Fruit fly (Drosophila melanogaster) whole organism, embryonic: ENCODE results near the gene Dpp10.
A peak's percentile ranks its signal among the peaks of the same experiment; 100 is the strongest.

Source experiments
- ATbp ChIP-seq: fragments of 200-800 bp; sonication (Bioruptor generic); optimal IDR thresholded peaks from 2 replicates; lab custom pipeline; 2017; ENCODE audit warnings: missing biosample characterization, mild to moderate bottlenecking, missing genetic modification characterization, missing genetic modification reagents
- CG10209 ChIP-seq: fragments of 200-800 bp; sonication (Bioruptor generic); optimal IDR thresholded peaks from 3 replicates; lab custom pipeline; 2017; ENCODE audit warnings: missing biosample characterization, mild to moderate bottlenecking, missing genetic modification characterization, missing genetic modification reagents
- CG10959 ChIP-seq: fragments of 200-800 bp; sonication (Bioruptor generic); IDR thresholded peaks from 2 replicates; pipeline ENCODE4 v1.3.6; 2022; ENCODE audit warnings: missing biosample characterization, missing genetic modification characterization
- CG13424 ChIP-seq: fragments of 200-800 bp; sonication (Bioruptor generic); optimal IDR thresholded peaks from 2 replicates; lab custom pipeline; 2019; ENCODE audit warnings: missing biosample characterization, mild to moderate bottlenecking, missing genetic modification characterization, moderate library complexity
- CG14710 ChIP-seq: fragments of 200-800 bp; sonication (Bioruptor generic); optimal IDR thresholded peaks from 3 replicates; lab custom pipeline; 2019; ENCODE audit warnings: missing biosample characterization, mild to moderate bottlenecking, missing genetic modification characterization, moderate library complexity
- CG16813 ChIP-seq: fragments of 200-800 bp; sonication (Bioruptor generic); IDR thresholded peaks from 3 replicates; pipeline ENCODE4 v1.3.6; 2022; ENCODE audit warnings: missing biosample characterization, missing genetic modification characterization; ENCODE audit not compliant: partially characterized antibody
- CG17385 ChIP-seq: fragments of 200-800 bp; sonication (Bioruptor generic); optimal IDR thresholded peaks from 3 replicates; lab custom pipeline; 2018; ENCODE audit warnings: missing biosample characterization, mild to moderate bottlenecking, missing genetic modification characterization
- CG18262 ChIP-seq: fragments of 200-800 bp; optimal IDR thresholded peaks from 3 replicates; lab custom pipeline; 2019; ENCODE audit warnings: missing biosample characterization, mild to moderate bottlenecking, missing genetic modification characterization, moderate library complexity
- CG3407 ChIP-seq: fragments of 200-800 bp; sonication (Bioruptor generic); optimal IDR thresholded peaks from 2 replicates; lab custom pipeline; 2018; ENCODE audit warnings: missing biosample characterization, mild to moderate bottlenecking, missing genetic modification characterization
- CG4854 ChIP-seq: fragments of 200-800 bp; sonication (Bioruptor generic); optimal IDR thresholded peaks from 2 replicates; lab custom pipeline; 2016; ENCODE audit warnings: missing biosample characterization, missing genetic modification characterization, inconsistent platforms
- CG6175 ChIP-seq: fragments of 200-800 bp; sonication (Bioruptor generic); IDR thresholded peaks from 3 replicates; pipeline ENCODE4 v1.3.6; 2022; ENCODE audit warnings: missing biosample characterization, missing genetic modification characterization
- CG6689 ChIP-seq: fragments of 200-800 bp; sonication (Bioruptor generic); IDR thresholded peaks from 2 replicates; pipeline ENCODE4 v1.3.6; 2022; ENCODE audit warnings: missing biosample characterization, missing genetic modification characterization
- CG6813 ChIP-seq: fragments of 200-800 bp; sonication (Bioruptor generic); optimal IDR thresholded peaks from 2 replicates; lab custom pipeline; 2017; ENCODE audit warnings: missing biosample characterization, missing genetic modification characterization, mild to moderate bottlenecking, moderate library complexity, missing genetic modification reagents
- CG7357 ChIP-seq: fragments of 200-800 bp; sonication (Bioruptor generic); IDR thresholded peaks from 3 replicates; pipeline ENCODE4 v1.3.6; 2022; ENCODE audit warnings: missing biosample characterization, missing genetic modification characterization
- CG7963 ChIP-seq: fragments of 200-800 bp; sonication (Bioruptor generic); IDR thresholded peaks from 3 replicates; pipeline ENCODE4 v1.3.6; 2022; ENCODE audit warnings: missing biosample characterization, missing genetic modification characterization; ENCODE audit not compliant: partially characterized antibody
- CG8478 ChIP-seq: fragments of >200 bp; optimal IDR thresholded peaks from 2 replicates; lab custom pipeline; 2018
- CG8924 ChIP-seq: fragments of 200-800 bp; optimal IDR thresholded peaks from 3 replicates; lab custom pipeline; 2019; ENCODE audit warnings: missing biosample characterization, mild to moderate bottlenecking, missing genetic modification characterization, moderate library complexity
- CG9437 ChIP-seq: fragments of 200-800 bp; sonication (Bioruptor generic); optimal IDR thresholded peaks from 2 replicates; lab custom pipeline; 2018; ENCODE audit warnings: missing biosample characterization, mild to moderate bottlenecking, missing genetic modification characterization
- CG9727 ChIP-seq: fragments of 200-800 bp; sonication (Bioruptor generic); optimal IDR thresholded peaks from 3 replicates; lab custom pipeline; 2017; ENCODE audit warnings: missing biosample characterization, mild to moderate bottlenecking, missing genetic modification characterization
- Chrac-16 ChIP-seq: fragments of 200-800 bp; sonication (Bioruptor generic); optimal IDR thresholded peaks from 3 replicates; lab custom pipeline; 2016; ENCODE audit warnings: missing biosample characterization, missing genetic modification characterization
- D19B ChIP-seq: fragments of 200-800 bp; sonication (Bioruptor generic); optimal IDR thresholded peaks from 2 replicates; lab custom pipeline; 2017; ENCODE audit warnings: missing biosample characterization, mild to moderate bottlenecking, missing genetic modification characterization
- Ets97D ChIP-seq: fragments of 200-800 bp; sonication (Bioruptor generic); optimal IDR thresholded peaks from 3 replicates; lab custom pipeline; 2016; ENCODE audit warnings: missing biosample characterization, missing genetic modification characterization
- Hr3 ChIP-seq: fragments of 200-800 bp; sonication (Bioruptor generic); optimal IDR thresholded peaks from 3 replicates; lab custom pipeline; 2016; ENCODE audit warnings: missing biosample characterization, missing genetic modification characterization
- Hr39 ChIP-seq: fragments of >200 bp; optimal IDR thresholded peaks from 2 replicates; lab custom pipeline; 2017
- Med ChIP-seq: fragments of 200-800 bp; sonication (Bioruptor generic); peaks from one replicate; lab custom pipeline; 2016; ENCODE audit warnings: missing biosample characterization, missing genetic modification characterization, mild to moderate bottlenecking, inconsistent platforms, moderate library complexity
- Nf-YA ChIP-seq: fragments of 200-800 bp; sonication (Bioruptor generic); IDR thresholded peaks from 2 replicates; pipeline ENCODE4 v1.3.6; 2022; ENCODE audit warnings: missing biosample characterization, missing genetic modification characterization
- Nf-YC ChIP-seq: fragments of 200-800 bp; optimal IDR thresholded peaks from 3 replicates; lab custom pipeline; 2019; ENCODE audit warnings: missing biosample characterization, mild to moderate bottlenecking, missing genetic modification characterization, moderate library complexity
- Rfx ChIP-seq: fragments of 200-800 bp; sonication (Bioruptor generic); IDR thresholded peaks from 2 replicates; pipeline ENCODE4 v1.3.6; 2022; ENCODE audit warnings: missing biosample characterization, missing genetic modification characterization
- chinmo ChIP-seq: fragments of 200-800 bp; sonication (Bioruptor generic); IDR thresholded peaks from 4 replicates; pipeline ENCODE4 v1.3.6; 2022; ENCODE audit warnings: missing biosample characterization, missing genetic modification characterization; ENCODE audit not compliant: partially characterized antibody
- crc ChIP-seq: fragments of 200-800 bp; sonication (Bioruptor generic); optimal IDR thresholded peaks from 2 replicates; lab custom pipeline; 2016; ENCODE audit warnings: missing biosample characterization, missing genetic modification characterization
- danr ChIP-seq: fragments of 200-800 bp; sonication (Bioruptor generic); IDR thresholded peaks from 2 replicates; pipeline ENCODE4 v1.3.6; 2022; ENCODE audit warnings: missing biosample characterization, missing genetic modification characterization
- esg ChIP-seq: fragments of 200-800 bp; sonication (Bioruptor generic); conservative IDR thresholded peaks from 2 replicates; pipeline ENCODE4 v1.3.6; 2022; ENCODE audit warnings: missing biosample characterization, missing genetic modification characterization
- eve ChIP-seq, 2 experiments: fragments of >200 bp; optimal IDR thresholded peaks; 2 replicates each; lab custom pipeline; 2017; ENCODE audit warnings: missing biosample characterization in 2 of 2, missing genetic modification characterization in 2 of 2
- fd64A ChIP-seq: fragments of 200-800 bp; sonication (Bioruptor generic); optimal IDR thresholded peaks from 3 replicates; lab custom pipeline; 2018; ENCODE audit warnings: missing biosample characterization, mild to moderate bottlenecking, missing genetic modification characterization
- gcm2 ChIP-seq: fragments of 200-800 bp; sonication (Bioruptor generic); optimal IDR thresholded peaks from 2 replicates; lab custom pipeline; 2016; ENCODE audit warnings: missing biosample characterization, missing genetic modification characterization
- hth ChIP-seq: fragments of >200 bp; optimal IDR thresholded peaks from 2 replicates; lab custom pipeline; 2017; ENCODE audit warnings: inconsistent platforms
- klu ChIP-seq: fragments of 200-800 bp; sonication (Bioruptor generic); IDR thresholded peaks from 2 replicates; pipeline ENCODE4 v1.3.6; 2022; ENCODE audit warnings: missing biosample characterization, missing genetic modification characterization
- knrl ChIP-seq: fragments of 200-800 bp; sonication (Bioruptor generic); IDR thresholded peaks from 3 replicates; pipeline ENCODE4 v1.3.6; 2022; ENCODE audit warnings: missing biosample characterization, missing genetic modification characterization; ENCODE audit not compliant: partially characterized antibody
- lab ChIP-seq: fragments of 200-800 bp; sonication (Bioruptor generic); optimal IDR thresholded peaks from 3 replicates; lab custom pipeline; 2017; ENCODE audit warnings: missing biosample characterization, missing genetic modification characterization, mild to moderate bottlenecking, moderate library complexity, missing genetic modification reagents
- lola ChIP-seq, 3 experiments: fragments of >200 bp in 2 of 3; fragments of 200-800 bp in 1 of 3; sonication (Bioruptor generic) in 1 of 3; optimal IDR thresholded peaks; 2 replicates each; lab custom pipeline; 2017 to 2019; ENCODE audit warnings: missing biosample characterization in 3 of 3, missing genetic modification characterization in 3 of 3, mild to moderate bottlenecking in 1 of 3, moderate library complexity in 1 of 3
- org-1 ChIP-seq: fragments of 200-800 bp; sonication (Bioruptor generic); optimal IDR thresholded peaks from 2 replicates; lab custom pipeline; 2017; ENCODE audit warnings: missing biosample characterization, missing genetic modification characterization
- pan ChIP-seq, 4 experiments: fragments of >200 bp in 3 of 4; fragments of 200-800 bp in 1 of 4; sonication (Bioruptor generic) in 1 of 4; optimal IDR thresholded peaks in 3 of 4; IDR thresholded peaks in 1 of 4; 2 replicates each; pipeline versions ENCODE4 v1.3.6 to Lab custom; 2017 to 2022; ENCODE audit warnings: missing biosample characterization in 2 of 4, missing genetic modification characterization in 2 of 4, mixed read lengths in 1 of 4
- row ChIP-seq: fragments of 200-800 bp; sonication (Bioruptor generic); IDR thresholded peaks from 3 replicates; pipeline ENCODE4 v1.3.6; 2022; ENCODE audit warnings: missing biosample characterization, missing genetic modification characterization
- sc ChIP-seq, 3 experiments: fragments of >200 bp in 2 of 3; fragments of 200-800 bp in 1 of 3; sonication (Bioruptor generic) in 1 of 3; optimal IDR thresholded peaks; 2 replicates in 2 of 3; 3 replicates in 1 of 3; lab custom pipeline; 2017; ENCODE audit warnings: mild to moderate bottlenecking in 1 of 3, missing biosample characterization in 1 of 3, missing genetic modification characterization in 1 of 3, missing genetic modification reagents in 1 of 3
- sd ChIP-seq: fragments of 200-800 bp; sonication (Bioruptor generic); optimal IDR thresholded peaks from 3 replicates; lab custom pipeline; 2018; ENCODE audit warnings: missing biosample characterization, mild to moderate bottlenecking, missing genetic modification characterization, moderate library complexity
- slbo ChIP-seq: fragments of 200-800 bp; sonication (Bioruptor generic); IDR thresholded peaks from 2 replicates; pipeline ENCODE4 v1.3.6; 2022; ENCODE audit warnings: missing biosample characterization, missing genetic modification characterization
- toy ChIP-seq: fragments of 200-800 bp; sonication (Bioruptor generic); IDR thresholded peaks from 2 replicates; pipeline ENCODE4 v1.3.6; 2022; ENCODE audit warnings: missing biosample characterization, missing genetic modification characterization
- trem ChIP-seq: fragments of 200-800 bp; optimal IDR thresholded peaks from 3 replicates; lab custom pipeline; 2019; ENCODE audit warnings: missing biosample characterization, mild to moderate bottlenecking, missing genetic modification characterization, moderate library complexity

Dpp10 gene

DNA sequence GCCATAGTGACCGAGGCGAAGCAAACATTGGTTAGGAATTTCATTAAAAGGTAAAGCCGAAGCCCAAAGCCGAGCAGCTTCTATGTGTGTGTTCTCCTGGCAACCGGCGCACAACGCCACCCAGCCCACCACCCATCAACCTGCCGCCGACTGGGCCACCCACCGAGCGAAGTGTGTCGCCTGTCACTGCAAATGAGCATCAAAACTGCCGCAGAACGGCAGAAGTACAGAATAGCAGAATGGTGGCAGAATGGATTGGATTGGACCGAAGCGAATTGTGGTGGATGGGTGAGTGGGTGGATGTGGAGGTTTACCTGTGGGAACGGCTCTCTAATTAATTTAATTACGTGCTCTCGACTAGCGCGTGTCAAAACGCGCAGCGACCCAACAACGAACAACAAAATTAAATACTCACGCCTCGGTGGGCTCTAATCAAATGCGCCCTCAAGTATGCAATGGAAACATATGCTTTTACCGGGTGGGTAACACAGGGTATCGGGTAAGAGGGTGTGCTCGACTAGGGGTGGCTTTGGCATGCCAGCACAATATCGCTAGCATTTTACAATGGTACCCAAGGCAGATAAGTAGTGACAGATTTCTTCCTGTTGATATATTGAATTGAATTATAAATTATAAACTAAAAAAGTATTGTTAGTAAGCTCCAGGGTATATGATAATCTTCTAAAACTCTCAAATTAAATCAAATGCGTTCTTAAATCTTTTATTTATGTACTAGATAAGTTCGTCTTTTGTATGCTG, 61.1 kb downstream of the Dpp10 start (continued):
- TF ChIP-seq CG13424 (tag; lab: Kevin White, UChicago) (peak; percentile 15), org-1 (GFP tag; lab: Kevin White, UChicago) (no peak), CG4854 (no peak), Nf-YC (peak; percentile 30), CG16813 (peak; percentile 63), CG9437 (GFP tag; lab: Kevin White, UChicago) (peak; percentile 14), pan (optimal IDR thresholded peaks at IDR 0.05; lab: Kevin White, UChicago) (peak in 1 of 2 experiments; percentile 18), pan (GFP tag; optimal IDR thresholded peaks at IDR 0.05 in 1 of 2, IDR thresholded peaks at IDR 0.05 in 1 of 2) (peak in 1 of 2 experiments; percentile 24), slbo (GFP tag; lab: Robert Waterston, UW) (no peak), CG6813 (no peak), eve (GFP tag; optimal IDR thresholded peaks at IDR 0.05; lab: Kevin White, UChicago) (peak in 1 of 2 experiments; percentile 51), Med (GFP tag; lab: Kevin White, UChicago) (peak; percentile 8), ATbp (GFP tag; lab: Kevin White, UChicago) (no peak), danr (no peak), CG18262 (tag; lab: Kevin White, UChicago) (peak; percentile 36), lola (GFP tag; optimal IDR thresholded peaks at IDR 0.05; lab: Kevin White, UChicago) (peak in 1 of 3 experiments; percentile 24), CG6689 (GFP tag; lab: Robert Waterston, UW) (0 out of 2 replicates have a peak, but pooled peaks have one; percentile 8), Hr3 (peak; percentile 52), esg (GFP tag; lab: Robert Waterston, UW) (peak; percentile 17; the same call in 1 of the 2 replicates), klu (GFP tag; lab: Robert Waterston, UW) (no peak), CG6175 (GFP tag; lab: Robert Waterston, UW) (no peak), trem (tag; lab: Kevin White, UChicago) (no peak), CG7963 (GFP tag; lab: Robert Waterston, UW) (0 out of 3 replicates have a peak, but pooled peaks have one; percentile 40), CG3407 (GFP tag; lab: Kevin White, UChicago) (peak; percentile 16), crc (GFP tag; lab: Kevin White, UChicago) (no peak), row (peak; percentile 52; the same call in 2 of the 3 replicates), lab (GFP tag; lab: Kevin White, UChicago) (no peak), CG17385 (GFP tag; lab: Kevin White, UChicago) (peak; percentile 28), CG8478 (lab: Kevin White, UChicago) (no peak), Rfx (GFP tag; lab: Robert Waterston, UW) (no peak), chinmo (GFP tag; lab: Robert Waterston, UW) (no peak), CG7357 (GFP tag; lab: Robert Waterston, UW) (no peak), CG10209 (GFP tag; lab: Kevin White, UChicago) (peak; percentile 45), D19B (GFP tag; lab: Kevin White, UChicago) (peak; percentile 76), CG9727 (GFP tag; lab: Kevin White, UChicago) (peak; percentile 0), CG14710 (tag; lab: Kevin White, UChicago) (peak; percentile 2), CG10959 (GFP tag; lab: Robert Waterston, UW) (no peak), sd (no peak), Ets97D (GFP tag; lab: Kevin White, UChicago) (no peak), CG8924 (tag; lab: Kevin White, UChicago) (peak; percentile 2), toy (GFP tag; lab: Robert Waterston, UW) (no peak), gcm2 (GFP tag; lab: Kevin White, UChicago) (no peak), sc (optimal IDR thresholded peaks at IDR 0.05; lab: Kevin White, UChicago) (no peak), sc (GFP tag; optimal IDR thresholded peaks at IDR 0.05; lab: Kevin White, UChicago) (peak; percentile 52), Nf-YA (GFP tag; lab: Robert Waterston, UW) (no peak), Chrac-16 (GFP tag; lab: Kevin White, UChicago) (peak; percentile 43), fd64A (no peak), Hr39 (lab: Kevin White, UChicago) (no peak), hth (lab: Kevin White, UChicago) (no peak), knrl (GFP tag; lab: Robert Waterston, UW) (no peak)
